Fruit fly (Drosophila melanogaster): Measurements from ENCODE around the gene CG14551.

Gene CG14551

dm6 chr3R:26098502-26099210 lies 35.8 kb upstream of the CG14551 start, which contains the start of gene dysf (continued):
- no peak for TF ChIP-seq CG8765 (GFP tag; IDR thresholded peaks at IDR 0.05)
- TF ChIP-seq CG1832 (GFP tag; optimal IDR thresholded peaks at IDR 0.05), result no peak
- peak; percentile 35 for TF ChIP-seq CG8281 (tag; optimal IDR thresholded peaks at IDR 0.05)
- TF ChIP-seq CG18764 (GFP tag; optimal IDR thresholded peaks at IDR 0.05), result peak; percentile 17
- no peak for TF ChIP-seq slp2 (GFP tag; optimal IDR thresholded peaks at IDR 0.05)
- no peak for TF ChIP-seq CG11456 (GFP tag; IDR thresholded peaks at IDR 0.05)
- TF ChIP-seq B-H1 (GFP tag; IDR thresholded peaks at IDR 0.05), result no peak
- TF ChIP-seq CG17328 (GFP tag; IDR thresholded peaks at IDR 0.05), result peak; percentile 40; the same call in 1 of the 2 replicates
- no peak for TF ChIP-seq dan (GFP tag; IDR thresholded peaks at IDR 0.05)
- TF ChIP-seq CG4404 (GFP tag; IDR thresholded peaks at IDR 0.05), result peak; percentile 50; the same call in 1 of the 2 replicates
- no peak for TF ChIP-seq CG31224 (GFP tag; IDR thresholded peaks at IDR 0.05)
- TF ChIP-seq nom (GFP tag; optimal IDR thresholded peaks at IDR 0.05), result peak; percentile 67
- TF ChIP-seq Lhr (GFP tag; optimal IDR thresholded peaks at IDR 0.05), result no peak
- no peak for TF ChIP-seq oc (tag; optimal IDR thresholded peaks at IDR 0.05)
- peak; percentile 85 for TF ChIP-seq Sox100B (GFP tag; optimal IDR thresholded peaks at IDR 0.05)
- no peak for TF ChIP-seq CG11247 (GFP tag; IDR thresholded peaks at IDR 0.05)
- TF ChIP-seq CG8290 (GFP tag; optimal IDR thresholded peaks at IDR 0.05), result no peak
- no peak for TF ChIP-seq CG8290 (tag; optimal IDR thresholded peaks at IDR 0.05)
- no peak for TF ChIP-seq CG17912 (GFP tag; optimal IDR thresholded peaks at IDR 0.05)
- no peak for TF ChIP-seq CG4360 (GFP tag; IDR thresholded peaks at IDR 0.05)
- no peak for TF ChIP-seq CG5953 (GFP tag; IDR thresholded peaks at IDR 0.05)
- no peak for TF ChIP-seq bigmax (GFP tag; optimal IDR thresholded peaks at IDR 0.05)
- TF ChIP-seq Atf6 (GFP tag; IDR thresholded peaks at IDR 0.05), result no peak
- no peak for TF ChIP-seq CG34224 (GFP tag; IDR thresholded peaks at IDR 0.05; ENCODE audit: partially characterized antibody)
- peak; percentile 54 for TF ChIP-seq tgo (GFP tag; IDR thresholded peaks at IDR 0.05)
- TF ChIP-seq Vsx1 (GFP tag; optimal IDR thresholded peaks at IDR 0.05), result no peak
- TF ChIP-seq CG10267 (tag; optimal IDR thresholded peaks at IDR 0.05), result peak; percentile 80
- no peak for TF ChIP-seq Lpt (GFP tag; optimal IDR thresholded peaks at IDR 0.05)
- peak; percentile 40; the same call in 1 of the 2 replicates for TF ChIP-seq danr (GFP tag; IDR thresholded peaks at IDR 0.05)
- no peak for TF ChIP-seq fru (optimal IDR thresholded peaks at IDR 0.05)
- peak; percentile 38 for TF ChIP-seq lmd (GFP tag; IDR thresholded peaks at IDR 0.05)
- TF ChIP-seq pan (optimal IDR thresholded peaks at IDR 0.05), result no peak
- TF ChIP-seq pan (GFP tag; optimal IDR thresholded peaks at IDR 0.05 in 1 of 2, IDR thresholded peaks at IDR 0.05 in 1 of 2), result peak in 1 of 2 experiments; percentile 50
- peak; percentile 58 for TF ChIP-seq al (GFP tag; IDR thresholded peaks at IDR 0.05)
- no peak for TF ChIP-seq emc (GFP tag; optimal IDR thresholded peaks at IDR 0.05)
- TF ChIP-seq crp (GFP tag; optimal IDR thresholded peaks at IDR 0.05), result no peak
- no peak for TF ChIP-seq Ets97D (GFP tag; optimal IDR thresholded peaks at IDR 0.05)
- TF ChIP-seq HmgD (GFP tag; optimal IDR thresholded peaks at IDR 0.05), result no peak
- TF ChIP-seq CG4730 (GFP tag; IDR thresholded peaks at IDR 0.05), result no peak
- TF ChIP-seq sc (optimal IDR thresholded peaks at IDR 0.05), result no peak
- peak; percentile 63 for TF ChIP-seq sc (GFP tag; optimal IDR thresholded peaks at IDR 0.05)
- TF ChIP-seq CG6813 (GFP tag; optimal IDR thresholded peaks at IDR 0.05), result no peak
- peak; percentile 58 for TF ChIP-seq CG4424 (GFP tag; optimal IDR thresholded peaks at IDR 0.05)
- TF ChIP-seq Awh (GFP tag; IDR thresholded peaks at IDR 0.05), result no peak
- no peak for TF ChIP-seq ac (GFP tag; optimal IDR thresholded peaks at IDR 0.05)
- TF ChIP-seq zen (tag; optimal IDR thresholded peaks at IDR 0.05), result peak; percentile 77
- TF ChIP-seq hkb (optimal IDR thresholded peaks at IDR 0.05), result no peak
- TF ChIP-seq hkb (GFP tag; IDR thresholded peaks at IDR 0.05), result no peak
- TF ChIP-seq az2 (GFP tag; optimal IDR thresholded peaks at IDR 0.05), result peak; percentile 38
- no peak for TF ChIP-seq h (optimal IDR thresholded peaks at IDR 0.05)
- no peak for TF ChIP-seq NK7.1 (GFP tag; optimal IDR thresholded peaks at IDR 0.05)
- peak; percentile 20 for TF ChIP-seq ind (GFP tag; optimal IDR thresholded peaks at IDR 0.05)
- no peak for TF ChIP-seq CG4854 (GFP tag; optimal IDR thresholded peaks at IDR 0.05)

All from whole organism, embryonic.